Fruit fly (Drosophila melanogaster): ENCODE data around the gene CG13358.

The CG13358 gene

dm6 chrX:755642-756332 is 48.9 kb downstream of the CG13358 start (continued):
- TF ChIP-seq ab (GFP tag; optimal IDR thresholded peaks at IDR 0.05) (peak; percentile 71), Med (GFP tag) (peak; percentile 99), Sox100B (GFP tag; optimal IDR thresholded peaks at IDR 0.05) (peak; percentile 52), HLHmδ (GFP tag; optimal IDR thresholded peaks at IDR 0.05) (no peak), CG32767 (GFP tag; IDR thresholded peaks at IDR 0.05) (peak; percentile 56; the same call in 1 of the 2 replicates), CG30403 (GFP tag; optimal IDR thresholded peaks at IDR 0.05) (peak; percentile 84), CG18011 (GFP tag; optimal IDR thresholded peaks at IDR 0.05) (peak; percentile 76), trem (tag; optimal IDR thresholded peaks at IDR 0.05) (peak; percentile 26), dmrt11E (tag; optimal IDR thresholded peaks at IDR 0.05) (peak; percentile 23), D (optimal IDR thresholded peaks at IDR 0.05) (no peak), D (GFP tag; optimal IDR thresholded peaks at IDR 0.05) (peak; percentile 32), Atf6 (GFP tag; IDR thresholded peaks at IDR 0.05) (peak; percentile 92), Hsf (GFP tag; optimal IDR thresholded peaks at IDR 0.05) (peak; percentile 87), CG10321 (GFP tag; IDR thresholded peaks at IDR 0.05) (peak; percentile 65), NC2α (GFP tag; optimal IDR thresholded peaks at IDR 0.05) (peak; percentile 8), CG1792 (GFP tag; optimal IDR thresholded peaks at IDR 0.05) (peak; percentile 87), CG18599 (GFP tag; optimal IDR thresholded peaks at IDR 0.05) (peak; percentile 96), CG7745 (tag; optimal IDR thresholded peaks at IDR 0.05) (no peak), crol (GFP tag; IDR thresholded peaks at IDR 0.05) (no peak), GATAe (GFP tag; conservative IDR thresholded peaks at IDR 0.05) (no peak; the same call in 1 of the 2 replicates), slou (GFP tag; optimal IDR thresholded peaks at IDR 0.05) (peak; percentile 37), CG2120 (GFP tag; optimal IDR thresholded peaks at IDR 0.05) (peak; percentile 98), Hey (tag; optimal IDR thresholded peaks at IDR 0.05) (peak; percentile 36), dan (GFP tag; IDR thresholded peaks at IDR 0.05) (no peak), unc-4 (GFP tag; IDR thresholded peaks at IDR 0.05; ENCODE audit: partially characterized antibody) (no peak), Side (GFP tag; optimal IDR thresholded peaks at IDR 0.05) (peak; percentile 85), gcm2 (GFP tag; optimal IDR thresholded peaks at IDR 0.05) (peak; percentile 78), insv (GFP tag; optimal IDR thresholded peaks at IDR 0.05) (no peak), MESR4 (GFP tag; optimal IDR thresholded peaks at IDR 0.05) (peak; percentile 20), CG17361 (GFP tag; IDR thresholded peaks at IDR 0.05) (peak; percentile 73), al (GFP tag; IDR thresholded peaks at IDR 0.05) (peak; percentile 89), z (GFP tag; IDR thresholded peaks at IDR 0.05) (peak; percentile 44; the same call in 1 of the 3 replicates), CG11560 (tag; IDR thresholded peaks at IDR 0.05) (peak; percentile 80), CG7963 (GFP tag; IDR thresholded peaks at IDR 0.05; ENCODE audit: partially characterized antibody) (no peak), run (tag; optimal IDR thresholded peaks at IDR 0.05) (peak; percentile 8), Ssrp (tag; optimal IDR thresholded peaks at IDR 0.05) (peak; percentile 59), YL-1 (GFP tag; optimal IDR thresholded peaks at IDR 0.05) (no peak), Sox102F (GFP tag; optimal IDR thresholded peaks at IDR 0.05) (peak; percentile 79), CG12391 (tag; optimal IDR thresholded peaks at IDR 0.05) (peak; percentile 82), CG11723 (GFP tag; optimal IDR thresholded peaks at IDR 0.05) (peak; percentile 62), CG8944 (GFP tag; optimal IDR thresholded peaks at IDR 0.05) (peak; percentile 78), pfk (GFP tag; optimal IDR thresholded peaks at IDR 0.05) (no peak), CG13775 (GFP tag; optimal IDR thresholded peaks at IDR 0.05) (peak; percentile 71), CG15073 (GFP tag; optimal IDR thresholded peaks at IDR 0.05) (no peak), salm (tag; optimal IDR thresholded peaks at IDR 0.05) (peak; percentile 44), rib (GFP tag; IDR thresholded peaks at IDR 0.05) (peak; percentile 96), Ets65A (GFP tag) (peak; percentile 95), CG31388 (GFP tag; optimal IDR thresholded peaks at IDR 0.05) (peak; percentile 68), ERR (GFP tag; optimal IDR thresholded peaks at IDR 0.05) (peak; percentile 91), sima (GFP tag; optimal IDR thresholded peaks at IDR 0.05) (peak; percentile 45)

Data from whole organism, embryonic.